Worm (Caenorhabditis elegans) whole organism, L3 larva: ENCODE data around the gene svh-1.

Experiments used
- R02D3.7 ChIP-seq: fragments of 150-350 bp; optimal IDR thresholded peaks from 2 replicates; lab custom pipeline; 2014; ENCODE audit warnings: missing biosample characterization, missing genetic modification characterization
- ZK546.5 ChIP-seq: sonication (generic microtip); optimal IDR thresholded peaks from 2 replicates; lab custom pipeline; 2017; ENCODE audit warnings: missing biosample characterization, missing genetic modification characterization
- aly-2 ChIP-seq: fragments of 150-350 bp; optimal IDR thresholded peaks from 2 replicates; lab custom pipeline; 2014; ENCODE audit warnings: missing biosample characterization, missing genetic modification characterization
- ama-1 ChIP-seq: fragments of 150-350 bp; optimal IDR thresholded peaks from 2 replicates; lab custom pipeline; 2018
- ceh-16 ChIP-seq: sonication (generic microtip); optimal IDR thresholded peaks from 2 replicates; lab custom pipeline; 2017; ENCODE audit warnings: missing biosample characterization, missing genetic modification characterization
- ceh-28 ChIP-seq: fragments of 150-350 bp; optimal IDR thresholded peaks from 2 replicates; lab custom pipeline; 2014; ENCODE audit warnings: missing biosample characterization, missing genetic modification reagents, missing genetic modification characterization
- ceh-82 ChIP-seq: fragments of 150-350 bp; optimal IDR thresholded peaks from 2 replicates; lab custom pipeline; 2014; ENCODE audit warnings: missing biosample characterization, missing genetic modification characterization
- ceh-9 ChIP-seq: sonication (generic microtip); optimal IDR thresholded peaks from 2 replicates; lab custom pipeline; 2018; ENCODE audit warnings: missing biosample characterization, missing genetic modification characterization
- daf-12 ChIP-seq: fragments of 150-350 bp; optimal IDR thresholded peaks from 2 replicates; lab custom pipeline; 2014; ENCODE audit warnings: missing biosample characterization, missing genetic modification reagents, missing genetic modification characterization
- elt-1 ChIP-seq: fragments of 150-350 bp; optimal IDR thresholded peaks from 2 replicates; lab custom pipeline; 2014; ENCODE audit warnings: missing biosample characterization, missing genetic modification characterization
- elt-2 ChIP-seq: sonication (generic microtip); optimal IDR thresholded peaks from 2 replicates; lab custom pipeline; 2016; ENCODE audit warnings: missing genetic modification reagents, mild to moderate bottlenecking, missing genetic modification characterization, missing compliant biosample characterization
- elt-3 ChIP-seq, 3 experiments: fragments of 150-350 bp in 1 of 3; sonication (generic microtip) in 2 of 3; optimal IDR thresholded peaks; 2 replicates in 2 of 3; 4 replicates in 1 of 3; lab custom pipeline; 2014 to 2017; ENCODE audit warnings: missing biosample characterization in 3 of 3, missing genetic modification characterization in 3 of 3
- fkh-2 ChIP-seq: fragments of 150-350 bp; optimal IDR thresholded peaks from 2 replicates; lab custom pipeline; 2014; ENCODE audit warnings: missing biosample characterization, missing genetic modification reagents, missing genetic modification characterization
- fos-1 ChIP-seq: fragments of 150-350 bp; optimal IDR thresholded peaks from 2 replicates; lab custom pipeline; 2014; ENCODE audit warnings: missing biosample characterization, missing genetic modification characterization
- lin-15B ChIP-seq: fragments of 150-350 bp; optimal IDR thresholded peaks from 2 replicates; lab custom pipeline; 2014; ENCODE audit warnings: missing biosample characterization, missing genetic modification characterization
- lsy-12 ChIP-seq: sonication (generic microtip); optimal IDR thresholded peaks from 2 replicates; lab custom pipeline; 2016; ENCODE audit warnings: mild to moderate bottlenecking, missing genetic modification characterization, missing compliant biosample characterization
- mdl-1 ChIP-seq: fragments of 150-350 bp; optimal IDR thresholded peaks from 2 replicates; lab custom pipeline; 2014; ENCODE audit warnings: missing biosample characterization, missing genetic modification characterization
- mml-1 ChIP-seq: fragments of 150-350 bp; sonication (generic microtip); optimal IDR thresholded peaks from 3 replicates; lab custom pipeline; 2014; ENCODE audit warnings: missing biosample characterization, missing genetic modification characterization
- nfya-1 ChIP-seq: sonication (generic microtip); optimal IDR thresholded peaks from 2 replicates; lab custom pipeline; 2017; ENCODE audit warnings: missing genetic modification characterization, mild to moderate bottlenecking, missing compliant biosample characterization, antibody characterized with exemption, moderate library complexity; ENCODE audit not compliant: insufficient read depth
- nhr-23 ChIP-seq: fragments of 150-350 bp; optimal IDR thresholded peaks from 2 replicates; lab custom pipeline; 2014; ENCODE audit warnings: missing biosample characterization, missing genetic modification reagents, missing genetic modification characterization
- nhr-25 ChIP-seq: sonication (generic microtip); optimal IDR thresholded peaks from 2 replicates; lab custom pipeline; 2017; ENCODE audit warnings: missing biosample characterization, missing genetic modification characterization
- nhr-28 ChIP-seq: fragments of 150-350 bp; optimal IDR thresholded peaks from 2 replicates; lab custom pipeline; 2014; ENCODE audit warnings: missing biosample characterization, missing genetic modification characterization
- nhr-43 ChIP-seq: sonication (generic microtip); optimal IDR thresholded peaks from 2 replicates; lab custom pipeline; 2016; ENCODE audit warnings: mild to moderate bottlenecking, missing genetic modification characterization, missing compliant biosample characterization; ENCODE audit not compliant: poor library complexity, severe bottlenecking
- nhr-76 ChIP-seq: fragments of 150-350 bp; sonication (generic microtip); optimal IDR thresholded peaks from 5 replicates; lab custom pipeline; 2014; ENCODE audit warnings: missing biosample characterization, missing genetic modification characterization
- nhr-77 ChIP-seq: fragments of 150-350 bp; optimal IDR thresholded peaks from 2 replicates; lab custom pipeline; 2014; ENCODE audit warnings: missing biosample characterization, missing genetic modification characterization
- pha-4 ChIP-seq: fragments of 150-350 bp; optimal IDR thresholded peaks from 2 replicates; lab custom pipeline; 2014; ENCODE audit warnings: missing biosample characterization, missing genetic modification reagents, missing genetic modification characterization
- pqm-1 ChIP-seq: fragments of 150-350 bp; optimal IDR thresholded peaks from 2 replicates; lab custom pipeline; 2017; ENCODE audit warnings: missing biosample characterization, missing genetic modification characterization, inconsistent platforms
- skn-1 ChIP-seq: fragments of 150-350 bp; optimal IDR thresholded peaks from 2 replicates; lab custom pipeline; 2014; ENCODE audit warnings: missing biosample characterization, missing genetic modification characterization
- tbx-2 ChIP-seq: sonication (generic microtip); optimal IDR thresholded peaks from 2 replicates; lab custom pipeline; 2016; ENCODE audit warnings: mild to moderate bottlenecking, missing genetic modification characterization, missing compliant biosample characterization
- zag-1 ChIP-seq: fragments of 150-350 bp; optimal IDR thresholded peaks from 2 replicates; lab custom pipeline; 2014; ENCODE audit warnings: missing biosample characterization, missing genetic modification characterization
- ztf-4 ChIP-seq: fragments of 150-350 bp; optimal IDR thresholded peaks from 2 replicates; lab custom pipeline; 2014; ENCODE audit warnings: missing biosample characterization, missing genetic modification characterization

svh-1 gene

ce11 chrIV:8236502-8236901, 30.1 kb downstream of the svh-1 start, which contains the start of gene nhr-66:
TSS of gene nhr-66 (minus strand) at chrIV:8236602.
- no peak for TF ChIP-seq nhr-76 (tag; lab: Kevin White, UChicago)
- TF ChIP-seq nhr-28 (tag; lab: Kevin White, UChicago) = no peak
- TF ChIP-seq ama-1 = no peak
- TF ChIP-seq fkh-2 (tag; lab: Kevin White, UChicago) = no peak
- no peak for TF ChIP-seq elt-3 (tag; optimal IDR thresholded peaks at IDR 0.05; lab: Kevin White, UChicago)

ce11 chrIV:8239584-8239983, 33.2 kb downstream of the svh-1 start:
- TF ChIP-seq pha-4 (tag; lab: Kevin White, UChicago) (peak; percentile 77), zag-1 (tag; lab: Kevin White, UChicago) (no peak), elt-2 (peak; percentile 22), ztf-4 (tag; lab: Kevin White, UChicago) (no peak)

ce11 chrIV:8241312-8241833, 35.0 kb downstream of the svh-1 start:
- TF ChIP-seq ama-1 = no peak
- peak in 1 of 3 experiments; percentile 3 for TF ChIP-seq elt-3 (tag; optimal IDR thresholded peaks at IDR 0.05; lab: Kevin White, UChicago)
- TF ChIP-seq nhr-23 (tag; lab: Kevin White, UChicago) = peak; percentile 17
- TF ChIP-seq nhr-25 (tag; lab: Kevin White, UChicago) = peak; percentile 38
- TF ChIP-seq elt-1 (tag; lab: Kevin White, UChicago) = peak; percentile 36
- TF ChIP-seq daf-12 (tag; lab: Kevin White, UChicago) = no peak
- no peak for TF ChIP-seq nhr-28 (tag; lab: Kevin White, UChicago)
- TF ChIP-seq nhr-43 = peak; percentile 8
- no peak for TF ChIP-seq fkh-2 (tag; lab: Kevin White, UChicago)
- TF ChIP-seq, all 47 proteins: peak for 5

- TF ChIP-seq nhr-23 (tag; lab: Kevin White, UChicago) = peak; percentile 50
- peak; percentile 80 for TF ChIP-seq elt-1 (tag; lab: Kevin White, UChicago)
- TF ChIP-seq nhr-25 (tag; lab: Kevin White, UChicago) = no peak
Measured at ce11 chrIV:8243170-8243569, 36.8 kb downstream of the svh-1 start.

- TF ChIP-seq tbx-2 (no peak), ZK546.5 (tag; lab: Kevin White, UChicago) (no peak), nfya-1 (tag; lab: Kevin White, UChicago) (no peak), mml-1 (tag; lab: Kevin White, UChicago) (no peak), lin-15B (tag; lab: Kevin White, UChicago) (no peak), R02D3.7 (tag; lab: Kevin White, UChicago) (no peak), nhr-25 (tag; lab: Kevin White, UChicago) (no peak), ceh-82 (no peak), nhr-28 (tag; lab: Kevin White, UChicago) (no peak), pqm-1 (tag; lab: Kevin White, UChicago) (no peak), nhr-77 (tag; lab: Kevin White, UChicago) (no peak)
Measured at ce11 chrIV:8243599-8243998, 37.2 kb downstream of the svh-1 start, which contains the start of gene T09A12.8. TSS of gene T09A12.8 (minus strand) at chrIV:8243699.

- TF ChIP-seq ceh-16 (tag; lab: Kevin White, UChicago) = no peak
- TF ChIP-seq elt-2 = no peak
- no peak for TF ChIP-seq ceh-9
- TF ChIP-seq nhr-25 (tag; lab: Kevin White, UChicago) = no peak
- no peak for TF ChIP-seq ZK546.5 (tag; lab: Kevin White, UChicago)
- TF ChIP-seq aly-2 = no peak
- no peak for TF ChIP-seq fos-1 (tag; lab: Kevin White, UChicago)
- TF ChIP-seq ama-1 = no peak
- no peak for TF ChIP-seq skn-1 (tag; lab: Kevin White, UChicago)
- TF ChIP-seq nhr-23 (tag; lab: Kevin White, UChicago) = no peak
- TF ChIP-seq ceh-28 (tag; lab: Kevin White, UChicago) = no peak
- no peak for TF ChIP-seq lsy-12
- no peak for TF ChIP-seq mdl-1
- TF ChIP-seq ceh-82 = no peak
Measured at ce11 chrIV:8244112-8244511, 37.7 kb downstream of the svh-1 start, which contains the start of gene T09A12.1. TSS of gene T09A12.1 (plus strand) at chrIV:8244412.
